Worm (Caenorhabditis elegans): Measurements from ENCODE around the gene nlp-9.

Gene nlp-9

ce11 chrV:4219342-4219741 is at the start of gene nlp-9:
Gene nlp-9 (plus strand): TSS chrV:4219642.
- no peak for TF ChIP-seq unc-62 (GFP tag; optimal IDR thresholded peaks at IDR 0.05)

ce11 chrV:4169658-4170057 is 49.8 kb upstream of the nlp-9 start:
- TF ChIP-seq unc-62 (GFP tag; optimal IDR thresholded peaks at IDR 0.05), result no peak

- no peak for TF ChIP-seq unc-62 (GFP tag; optimal IDR thresholded peaks at IDR 0.05)
Observed at ce11 chrV:4170138-4170537, 49.3 kb upstream of the nlp-9 start, which contains the start of gene Y45G5AM.7. Gene Y45G5AM.7 (minus strand): TSS chrV:4170238.

- no peak for TF ChIP-seq unc-62 (GFP tag; optimal IDR thresholded peaks at IDR 0.05)
Observed at ce11 chrV:4175624-4176023, 43.8 kb upstream of the nlp-9 start, which contains the start of the genes coh-4 and pid-5. Gene coh-4 (minus strand): TSS chrV:4175640. Gene pid-5 (plus strand): TSS chrV:4175882.

ce11 chrV:4181272-4181671 is 38.2 kb upstream of the nlp-9 start:
- TF ChIP-seq unc-62 (GFP tag; optimal IDR thresholded peaks at IDR 0.05), result no peak

ce11 chrV:4181727-4182126 is 37.7 kb upstream of the nlp-9 start:
- no peak for TF ChIP-seq unc-62 (GFP tag; optimal IDR thresholded peaks at IDR 0.05)

- no peak for TF ChIP-seq unc-62 (GFP tag; optimal IDR thresholded peaks at IDR 0.05)
Observed at ce11 chrV:4182546-4182945, 36.9 kb upstream of the nlp-9 start.

- TF ChIP-seq unc-62 (GFP tag; optimal IDR thresholded peaks at IDR 0.05), result no peak
Observed at ce11 chrV:4185885-4186284, 33.6 kb upstream of the nlp-9 start.

ce11 chrV:4186453-4187143 is 32.8 kb upstream of the nlp-9 start:
- TF ChIP-seq unc-62 (GFP tag; optimal IDR thresholded peaks at IDR 0.05), result no peak

- no peak for TF ChIP-seq unc-62 (GFP tag; optimal IDR thresholded peaks at IDR 0.05)
Observed at ce11 chrV:4187144-4187485, 32.3 kb upstream of the nlp-9 start, which contains the start of gene nhr-114. Gene nhr-114 (plus strand): TSS chrV:4187202.

- no peak for TF ChIP-seq unc-62 (GFP tag; optimal IDR thresholded peaks at IDR 0.05)
Observed at ce11 chrV:4189618-4190017, 29.8 kb upstream of the nlp-9 start.

- no peak for TF ChIP-seq unc-62 (GFP tag; optimal IDR thresholded peaks at IDR 0.05)
Observed at ce11 chrV:4190232-4190631, 29.2 kb upstream of the nlp-9 start.

- no peak for TF ChIP-seq unc-62 (GFP tag; optimal IDR thresholded peaks at IDR 0.05)
Observed at ce11 chrV:4192688-4193471, 26.6 kb upstream of the nlp-9 start.

ce11 chrV:4194587-4195211 is 24.7 kb upstream of the nlp-9 start, which contains the start of gene Y45G5AM.9:
Gene Y45G5AM.9 (minus strand): TSS chrV:4194637.
- TF ChIP-seq unc-62 (GFP tag; optimal IDR thresholded peaks at IDR 0.05), result no peak

- TF ChIP-seq unc-62 (GFP tag; optimal IDR thresholded peaks at IDR 0.05), result no peak
Observed at ce11 chrV:4195283-4195682, 24.2 kb upstream of the nlp-9 start, which contains the start of gene algn-5. Gene algn-5 (plus strand): TSS chrV:4195577.

- no peak for TF ChIP-seq unc-62 (GFP tag; optimal IDR thresholded peaks at IDR 0.05)
Observed at ce11 chrV:4199185-4199584, 20.3 kb upstream of the nlp-9 start, which contains the start of gene rpac-40. Gene rpac-40 (plus strand): TSS chrV:4199485.
